Worm (Caenorhabditis elegans): ENCODE data around the gene F10C1.8.

F10C1.8 gene

ce11 chrII:5768274-5768820, 14.1 kb downstream of the F10C1.8 start (continued):
- TF ChIP-seq lsy-27 (tag; optimal IDR thresholded peaks at IDR 0.05; ENCODE audit: borderline replicate concordance, insufficient read depth) = no peak
- no peak for TF ChIP-seq F10E7.11 (tag; optimal IDR thresholded peaks at IDR 0.05)

ce11 chrII:5772547-5773142, 18.4 kb downstream of the F10C1.8 start:
- TF ChIP-seq tbp1 (GFP tag; optimal IDR thresholded peaks at IDR 0.05) (peak; percentile 95), hlh-12 (tag; optimal IDR thresholded peaks at IDR 0.05) (no peak), bed-1 (GFP tag; IDR thresholded peaks at IDR 0.05) (no peak), ceh-100 (GFP tag; IDR thresholded peaks at IDR 0.05) (0 out of 2 replicates have a peak, but pooled peaks have one; percentile 27), nfyb-1 (GFP tag; IDR thresholded peaks at IDR 0.05) (peak; percentile 83), let-526 (GFP tag; IDR thresholded peaks at IDR 0.05) (peak; percentile 68; the same call in 1 of the 2 replicates), Y79H2A.3 (GFP tag; conservative IDR thresholded peaks at IDR 0.05) (peak; percentile 47; the same call in 1 of the 2 replicates), K11D2.4 (GFP tag; IDR thresholded peaks at IDR 0.05) (0 out of 2 replicates have a peak, but pooled peaks have one; percentile 54), egl-44 (GFP tag; IDR thresholded peaks at IDR 0.05) (0 out of 2 replicates have a peak, but pooled peaks have one; percentile 40), nhr-27 (tag; optimal IDR thresholded peaks at IDR 0.05) (no peak), ceh-40 (GFP tag; IDR thresholded peaks at IDR 0.05) (no peak), Y53F4B.3 (GFP tag; IDR thresholded peaks at IDR 0.05) (peak; percentile 56; the same call in 1 of the 2 replicates), ztf-22 (GFP tag; optimal IDR thresholded peaks at IDR 0.05) (no peak), tbx-9 (tag; optimal IDR thresholded peaks at IDR 0.05; ENCODE audit: borderline replicate concordance) (no peak), ZK185.1 (tag; optimal IDR thresholded peaks at IDR 0.05; ENCODE audit: poor library complexity, severe bottlenecking) (peak; percentile 31), rcor-1 (GFP tag; IDR thresholded peaks at IDR 0.05) (peak; percentile 64), C06A6.2 (GFP tag; conservative IDR thresholded peaks at IDR 0.05) (no peak), Y95B8A.8 (GFP tag; IDR thresholded peaks at IDR 0.05) (no peak), hrde-1 (tag; optimal IDR thresholded peaks at IDR 0.05; ENCODE audit: borderline replicate concordance) (no peak), ztf-26 (tag; optimal IDR thresholded peaks at IDR 0.05) (no peak), T26A5.8 (tag; optimal IDR thresholded peaks at IDR 0.05) (no peak), atf-7 (tag; optimal IDR thresholded peaks at IDR 0.05) (peak; percentile 6), hmg-20 (GFP tag; IDR thresholded peaks at IDR 0.05) (no peak), F22D6.2 (tag; optimal IDR thresholded peaks at IDR 0.05) (no peak), unc-130 (GFP tag; optimal IDR thresholded peaks at IDR 0.05) (no peak), hsf-1 (GFP tag; IDR thresholded peaks at IDR 0.05) (no peak), chd-7 (tag; optimal IDR thresholded peaks at IDR 0.05) (peak; percentile 52), egrh-3 (GFP tag; IDR thresholded peaks at IDR 0.05) (peak; percentile 33; the same call in 1 of the 2 replicates), B0035.1 (tag; optimal IDR thresholded peaks at IDR 0.05) (no peak), F33H1.4 (GFP tag; IDR thresholded peaks at IDR 0.05) (0 out of 2 replicates have a peak, but pooled peaks have one; percentile 13), mel-28 (tag; optimal IDR thresholded peaks at IDR 0.05; ENCODE audit: borderline replicate concordance) (no peak), B0261.1 (tag; optimal IDR thresholded peaks at IDR 0.05) (peak; percentile 90), sdz-38 (tag; optimal IDR thresholded peaks at IDR 0.05) (no peak), T07F8.4 (tag; optimal IDR thresholded peaks at IDR 0.05) (peak; percentile 37), nfya-1 (tag; optimal IDR thresholded peaks at IDR 0.05; ENCODE audit: borderline replicate concordance, insufficient read depth) (no peak), pbrm-1 (GFP tag; IDR thresholded peaks at IDR 0.05) (0 out of 2 replicates have a peak, but pooled peaks have one; percentile 40), lin-40 (tag; optimal IDR thresholded peaks at IDR 0.05) (peak; percentile 26), tlf-1 (GFP tag; optimal IDR thresholded peaks at IDR 0.05) (peak; percentile 7), snpc-1.3 (tag; optimal IDR thresholded peaks at IDR 0.05; ENCODE audit: insufficient read depth) (peak; percentile 20), Y67H2A.10 (GFP tag; conservative IDR thresholded peaks at IDR 0.05) (no peak), aptf-2 (GFP tag; conservative IDR thresholded peaks at IDR 0.05) (no peak), ztf-28 (GFP tag; IDR thresholded peaks at IDR 0.05) (0 out of 2 replicates have a peak, but pooled peaks have one; percentile 50)

All from whole organism, young adult.